Fruit fly (Drosophila melanogaster): ENCODE data around the gene sip2.

sip2 gene

DNA sequence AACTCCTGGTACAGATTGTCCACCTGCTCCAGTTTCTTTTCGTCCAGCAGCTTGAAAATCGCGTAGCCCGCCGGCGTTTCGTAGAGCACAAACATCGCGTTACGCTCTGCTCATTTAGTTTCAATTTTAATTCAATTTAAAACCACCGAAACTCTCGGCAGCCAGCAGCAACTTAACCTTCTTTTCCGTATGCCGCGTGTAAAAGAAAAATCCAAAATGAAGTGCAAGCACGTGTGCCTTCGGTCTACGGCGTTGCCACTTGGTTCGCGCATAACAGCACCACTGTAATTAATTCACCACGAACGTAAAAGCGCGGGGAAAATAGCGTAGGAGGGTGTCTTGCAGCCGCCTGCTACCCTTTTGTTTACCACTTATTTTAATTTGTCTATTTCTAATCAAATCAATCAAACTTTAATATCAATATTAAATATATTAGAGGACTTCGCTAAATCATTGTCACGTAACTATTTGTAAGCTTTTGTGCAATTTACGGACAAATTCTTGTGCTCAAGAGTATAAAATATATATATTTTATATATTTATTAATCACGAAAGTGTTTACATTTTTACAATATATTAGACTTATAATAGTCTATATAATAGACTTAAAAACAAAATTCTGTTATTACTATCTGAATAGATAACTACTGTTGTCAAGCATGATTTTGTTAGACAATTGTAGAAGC, 45.2 kb downstream of the sip2 start, which contains the start of gene nop5 (continued):
- TF ChIP-seq zfh1 (GFP tag; IDR thresholded peaks at IDR 0.05) (0 out of 3 replicates have a peak, but pooled peaks have one; percentile 8), CG12744 (GFP tag; optimal IDR thresholded peaks at IDR 0.05) (no peak), ttk (GFP tag; IDR thresholded peaks at IDR 0.05) (no peak), CrebB (tag; optimal IDR thresholded peaks at IDR 0.05) (no peak), trem (tag; optimal IDR thresholded peaks at IDR 0.05) (peak; percentile 36), bsh (GFP tag; optimal IDR thresholded peaks at IDR 0.05) (peak in 1 of 2 experiments; percentile 54), ac (GFP tag; optimal IDR thresholded peaks at IDR 0.05) (no peak), CG4424 (GFP tag; optimal IDR thresholded peaks at IDR 0.05) (peak; percentile 44), phol (tag; optimal IDR thresholded peaks at IDR 0.05) (peak; percentile 69), cwo (GFP tag; optimal IDR thresholded peaks at IDR 0.05) (peak; percentile 88), CG1603 (tag; optimal IDR thresholded peaks at IDR 0.05) (peak; percentile 49), CG18476 (GFP tag; optimal IDR thresholded peaks at IDR 0.05) (peak; percentile 11), crol (GFP tag; IDR thresholded peaks at IDR 0.05) (no peak), usp (GFP tag; optimal IDR thresholded peaks at IDR 0.05) (no peak), D19A (tag; optimal IDR thresholded peaks at IDR 0.05) (no peak), CG31365 (tag; optimal IDR thresholded peaks at IDR 0.05) (no peak), E2f2 (GFP tag; IDR thresholded peaks at IDR 0.05) (no peak), CG12942 (GFP tag; optimal IDR thresholded peaks at IDR 0.05) (peak; percentile 3), CG8290 (GFP tag; optimal IDR thresholded peaks at IDR 0.05) (peak; percentile 19), CG8290 (tag; optimal IDR thresholded peaks at IDR 0.05) (no peak), H2.0 (GFP tag; IDR thresholded peaks at IDR 0.05) (no peak), Atf3 (GFP tag; optimal IDR thresholded peaks at IDR 0.05) (no peak), kay (GFP tag; optimal IDR thresholded peaks at IDR 0.05) (peak; percentile 36), Neu2 (GFP tag; optimal IDR thresholded peaks at IDR 0.05; ENCODE audit: borderline replicate concordance) (no peak), slou (GFP tag; optimal IDR thresholded peaks at IDR 0.05) (no peak), Hr39 (optimal IDR thresholded peaks at IDR 0.05) (no peak), CG11085 (GFP tag; IDR thresholded peaks at IDR 0.05) (no peak), pzg (GFP tag; optimal IDR thresholded peaks at IDR 0.05) (peak; percentile 47), tin (GFP tag; optimal IDR thresholded peaks at IDR 0.05) (peak; percentile 35), CG1602 (GFP tag; optimal IDR thresholded peaks at IDR 0.05) (peak; percentile 47), Dad (GFP tag; optimal IDR thresholded peaks at IDR 0.05) (no peak), org-1 (GFP tag; optimal IDR thresholded peaks at IDR 0.05) (peak; percentile 34), CG33213 (GFP tag; optimal IDR thresholded peaks at IDR 0.05) (no peak), NC2α (GFP tag; optimal IDR thresholded peaks at IDR 0.05) (no peak), CG10654 (GFP tag; optimal IDR thresholded peaks at IDR 0.05) (peak; percentile 35), HLH54F (GFP tag; optimal IDR thresholded peaks at IDR 0.05) (no peak), stwl (tag; optimal IDR thresholded peaks at IDR 0.05) (no peak), sc (optimal IDR thresholded peaks at IDR 0.05) (no peak), sc (GFP tag; optimal IDR thresholded peaks at IDR 0.05) (no peak), CG4404 (GFP tag; IDR thresholded peaks at IDR 0.05) (no peak), CG4707 (GFP tag; optimal IDR thresholded peaks at IDR 0.05) (no peak), CG2129 (GFP tag; IDR thresholded peaks at IDR 0.05; ENCODE audit: partially characterized antibody) (no peak), mirr (GFP tag; optimal IDR thresholded peaks at IDR 0.05) (no peak), CG4360 (GFP tag; IDR thresholded peaks at IDR 0.05) (no peak), Nf-YC (tag; optimal IDR thresholded peaks at IDR 0.05) (peak; percentile 82), CG10462 (GFP tag; optimal IDR thresholded peaks at IDR 0.05) (no peak), CG7839 (tag; optimal IDR thresholded peaks at IDR 0.05) (no peak), wor (GFP tag; IDR thresholded peaks at IDR 0.05) (no peak), bab2 (GFP tag; optimal IDR thresholded peaks at IDR 0.05) (no peak), sna (GFP tag; IDR thresholded peaks at IDR 0.05; ENCODE audit: partially characterized antibody) (no peak), CG9727 (GFP tag; optimal IDR thresholded peaks at IDR 0.05) (peak; percentile 81), CG17385 (GFP tag; optimal IDR thresholded peaks at IDR 0.05) (peak; percentile 74)

Data from whole organism, embryonic.